Worm (Caenorhabditis elegans): ENCODE results near the gene nasp-2.

Gene nasp-2

ce11 chrV:13301443-13301842 is 10.6 kb downstream of the nasp-2 start, which contains the start of gene ceh-79:
ceh-79 (plus strand) TSS chrV:13301833.
- TF ChIP-seq D1046.2 (GFP tag; IDR thresholded peaks at IDR 0.05) (no peak), lin-1 (GFP tag; IDR thresholded peaks at IDR 0.05) (no peak), mxl-2 (GFP tag; conservative IDR thresholded peaks at IDR 0.05) (no peak), madf-5 (GFP tag; IDR thresholded peaks at IDR 0.05) (no peak), mes-2 (tag; optimal IDR thresholded peaks at IDR 0.05; ENCODE audit: poor library complexity, severe bottlenecking) (no peak), hlh-30 (tag; optimal IDR thresholded peaks at IDR 0.05; ENCODE audit: insufficient read depth) (peak; percentile 28), pqm-1 (tag; optimal IDR thresholded peaks at IDR 0.05) (peak; percentile 36), skn-1 (tag; optimal IDR thresholded peaks at IDR 0.05) (no peak), hlh-11 (tag; optimal IDR thresholded peaks at IDR 0.05) (peak; percentile 35), T26A8.4 (GFP tag; IDR thresholded peaks at IDR 0.05) (no peak), gei-8 (GFP tag; optimal IDR thresholded peaks at IDR 0.05) (no peak), ceh-20 (GFP tag; IDR thresholded peaks at IDR 0.05) (no peak), nhr-76 (tag; optimal IDR thresholded peaks at IDR 0.05) (no peak), vab-7 (GFP tag; IDR thresholded peaks at IDR 0.05) (no peak), Y48G9A.11 (GFP tag; IDR thresholded peaks at IDR 0.05) (no peak), ceh-28 (tag; optimal IDR thresholded peaks at IDR 0.05) (no peak), hif-1 (tag; optimal IDR thresholded peaks at IDR 0.05) (no peak), nhr-77 (tag; optimal IDR thresholded peaks at IDR 0.05) (no peak), ztf-11 (tag; optimal IDR thresholded peaks at IDR 0.05) (no peak), lim-7 (GFP tag; IDR thresholded peaks at IDR 0.05) (no peak), dmd-9 (GFP tag; IDR thresholded peaks at IDR 0.05) (no peak), R02D3.7 (tag; optimal IDR thresholded peaks at IDR 0.05) (no peak), set-16 (GFP tag; IDR thresholded peaks at IDR 0.05) (no peak), nhr-11 (tag; optimal IDR thresholded peaks at IDR 0.05) (no peak), daf-16 (GFP tag; optimal IDR thresholded peaks at IDR 0.05) (no peak), daf-16 (tag; optimal IDR thresholded peaks at IDR 0.05) (no peak), nhr-41 (GFP tag; IDR thresholded peaks at IDR 0.05) (no peak), nhr-111 (GFP tag; optimal IDR thresholded peaks at IDR 0.05) (no peak), lin-39 (tag; optimal IDR thresholded peaks at IDR 0.05) (no peak), ZK546.5 (tag; optimal IDR thresholded peaks at IDR 0.05) (no peak), zfp-3 (GFP tag; conservative IDR thresholded peaks at IDR 0.05) (no peak), nhr-28 (tag; optimal IDR thresholded peaks at IDR 0.05) (peak; percentile 59), dve-1 (tag; optimal IDR thresholded peaks at IDR 0.05; ENCODE audit: insufficient read depth) (peak; percentile 3), ceh-62 (tag; optimal IDR thresholded peaks at IDR 0.05) (no peak), mxl-3 (GFP tag; optimal IDR thresholded peaks at IDR 0.05) (peak; percentile 1), ztf-7 (tag; optimal IDR thresholded peaks at IDR 0.05) (no peak), lir-3 (tag; optimal IDR thresholded peaks at IDR 0.05) (no peak), zfp-2 (tag; optimal IDR thresholded peaks at IDR 0.05) (no peak), nhr-10 (tag; optimal IDR thresholded peaks at IDR 0.05) (no peak)

- no peak for TF ChIP-seq hmg-1.1 (GFP tag; IDR thresholded peaks at IDR 0.05)
- peak; percentile 19 for TF ChIP-seq nhr-28 (tag; optimal IDR thresholded peaks at IDR 0.05)
- TF ChIP-seq daf-16 (GFP tag; optimal IDR thresholded peaks at IDR 0.05): peak in 1 of 2 experiments; percentile 84
- no peak for TF ChIP-seq daf-16 (tag; optimal IDR thresholded peaks at IDR 0.05)
- TF ChIP-seq tra-1 (GFP tag; IDR thresholded peaks at IDR 0.05): 0 out of 2 replicates have a peak, but pooled peaks have one; percentile 15
- peak; percentile 89 for TF ChIP-seq aha-1 (tag)
- peak; percentile 74 for TF ChIP-seq hlh-30 (tag; optimal IDR thresholded peaks at IDR 0.05; ENCODE audit: insufficient read depth)
Measured at ce11 chrV:13300492-13300891, 11.6 kb downstream of the nasp-2 start.

Measured in whole organism, L4 larva.